Fruit fly (Drosophila melanogaster) whole organism, adult: ENCODE data around the gene wg.

Source experiments
- CG11617 ChIP-seq: fragments of 200-800 bp; sonication (Bioruptor generic); optimal IDR thresholded peaks from 2 replicates; lab custom pipeline; 2017; ENCODE audit warnings: mild to moderate bottlenecking, missing biosample characterization, missing genetic modification reagents, missing genetic modification characterization
- CG12768 ChIP-seq: fragments of 200-800 bp; sonication (Bioruptor generic); optimal IDR thresholded peaks from 2 replicates; lab custom pipeline; 2017; ENCODE audit warnings: missing biosample characterization, missing genetic modification characterization, mild to moderate bottlenecking, moderate library complexity, missing genetic modification reagents
- CG14711 ChIP-seq: fragments of 200-800 bp; sonication (Bioruptor generic); optimal IDR thresholded peaks from 2 replicates; lab custom pipeline; 2018; ENCODE audit warnings: missing biosample characterization, mild to moderate bottlenecking, missing genetic modification characterization, moderate library complexity
- CG1620 ChIP-seq: fragments of 200-800 bp; sonication (Bioruptor generic); optimal IDR thresholded peaks from 2 replicates; lab custom pipeline; 2016; ENCODE audit warnings: missing biosample characterization, missing genetic modification characterization
- CG33017 ChIP-seq: fragments of 200-800 bp; sonication (Bioruptor generic); optimal IDR thresholded peaks from 2 replicates; lab custom pipeline; 2018; ENCODE audit warnings: missing biosample characterization, mild to moderate bottlenecking, missing genetic modification characterization, moderate library complexity
- CG5204 ChIP-seq: fragments of 200-800 bp; sonication (Bioruptor generic); optimal IDR thresholded peaks from 2 replicates; lab custom pipeline; 2016; ENCODE audit warnings: missing biosample characterization, missing genetic modification characterization
- CG7045 ChIP-seq: fragments of 200-800 bp; sonication (Bioruptor generic); optimal IDR thresholded peaks from 2 replicates; lab custom pipeline; 2017; ENCODE audit warnings: missing biosample characterization, mild to moderate bottlenecking, missing genetic modification characterization
- CG7101 ChIP-seq: fragments of 200-800 bp; sonication (Bioruptor generic); optimal IDR thresholded peaks from 2 replicates; lab custom pipeline; 2018; ENCODE audit warnings: missing biosample characterization, mild to moderate bottlenecking, missing genetic modification characterization, moderate library complexity
- Clk ChIP-seq: fragments of 200-800 bp; sonication (Bioruptor generic); optimal IDR thresholded peaks from 2 replicates; lab custom pipeline; 2017; ENCODE audit warnings: missing biosample characterization, missing genetic modification characterization
- Crg-1 ChIP-seq: fragments of 200-800 bp; sonication (Bioruptor generic); optimal IDR thresholded peaks from 2 replicates; lab custom pipeline; 2016; ENCODE audit warnings: missing biosample characterization, missing genetic modification characterization
- Hr96 ChIP-seq: fragments of 200-800 bp; sonication (Bioruptor generic); optimal IDR thresholded peaks from 2 replicates; lab custom pipeline; 2016; ENCODE audit warnings: missing biosample characterization, missing genetic modification characterization
- Mnt ChIP-seq: fragments of 200-800 bp; sonication (Bioruptor generic); optimal IDR thresholded peaks from 2 replicates; lab custom pipeline; 2016; ENCODE audit warnings: missing biosample characterization, mild to moderate bottlenecking, missing genetic modification characterization
- bab1 ChIP-seq: fragments of 200-800 bp; sonication (Bioruptor generic); optimal IDR thresholded peaks from 3 replicates; lab custom pipeline; 2019; ENCODE audit warnings: missing biosample characterization, mild to moderate bottlenecking, missing genetic modification characterization, moderate library complexity
- cic ChIP-seq: fragments of 200-800 bp; sonication (Bioruptor generic); optimal IDR thresholded peaks from 2 replicates; lab custom pipeline; 2017; ENCODE audit warnings: missing biosample characterization, mild to moderate bottlenecking, missing genetic modification characterization, moderate library complexity
- cnc ChIP-seq, 2 experiments: fragments of >200 bp; optimal IDR thresholded peaks; 2 replicates each; lab custom pipeline; 2017
- kay ChIP-seq: fragments of 200-800 bp; sonication (Bioruptor generic); peaks from one replicate; lab custom pipeline; 2016; ENCODE audit warnings: missing biosample characterization, missing genetic modification characterization, borderline replicate concordance
- ovo ChIP-seq: fragments of 200-800 bp; sonication (Bioruptor generic); optimal IDR thresholded peaks from 2 replicates; lab custom pipeline; 2016; ENCODE audit warnings: missing biosample characterization, missing genetic modification characterization
- pad ChIP-seq: fragments of 200-800 bp; sonication (Bioruptor generic); optimal IDR thresholded peaks from 3 replicates; lab custom pipeline; 2017; ENCODE audit warnings: missing biosample characterization, missing genetic modification characterization, mild to moderate bottlenecking, moderate library complexity, missing genetic modification reagents
- tj ChIP-seq: fragments of 200-800 bp; sonication (Bioruptor generic); optimal IDR thresholded peaks from 3 replicates; lab custom pipeline; 2017; ENCODE audit warnings: missing biosample characterization, mild to moderate bottlenecking, missing genetic modification characterization, moderate library complexity
- toe ChIP-seq: fragments of 200-800 bp; sonication (Bioruptor generic); optimal IDR thresholded peaks from 2 replicates; lab custom pipeline; 2016; ENCODE audit warnings: missing biosample characterization, missing genetic modification characterization

The wg gene

DNA sequence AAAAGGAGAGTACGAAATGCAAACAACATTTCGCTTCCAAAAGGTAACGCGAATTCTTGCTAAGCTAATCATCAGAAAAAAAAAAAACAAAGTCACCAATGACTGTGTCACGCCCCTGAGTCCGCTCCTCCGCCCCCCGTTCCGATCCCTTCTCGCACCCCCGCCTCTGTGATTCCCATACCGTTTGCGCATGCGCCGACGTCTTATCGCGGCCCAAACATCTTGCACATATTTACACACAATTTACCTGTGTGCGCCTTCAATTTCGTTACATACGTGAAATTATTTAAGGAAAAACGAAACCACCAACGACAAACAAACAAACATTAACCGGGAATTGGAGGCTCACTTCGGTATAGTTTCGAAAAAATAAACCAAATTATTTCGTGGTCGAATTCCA lies 4.5 kb downstream of the wg start:
- TF ChIP-seq CG7101 (tag; lab: Kevin White, UChicago) = no peak
- TF ChIP-seq cic (GFP tag; lab: Kevin White, UChicago) = no peak
- TF ChIP-seq CG1620 (GFP tag; lab: Kevin White, UChicago) = no peak
- TF ChIP-seq tj (GFP tag; lab: Kevin White, UChicago) = no peak
- TF ChIP-seq CG5204 (GFP tag; lab: Kevin White, UChicago) = no peak
- TF ChIP-seq cnc (optimal IDR thresholded peaks at IDR 0.05; lab: Kevin White, UChicago) = no peak
- no peak for TF ChIP-seq Mnt
- no peak for TF ChIP-seq Crg-1 (GFP tag; lab: Kevin White, UChicago)
- no peak for TF ChIP-seq kay
- TF ChIP-seq Hr96 = no peak

dm6 chr2L:7313233-7313858 lies 6.4 kb downstream of the wg start:
- no peak for TF ChIP-seq Crg-1 (GFP tag; lab: Kevin White, UChicago)
- no peak for TF ChIP-seq CG14711 (tag; lab: Kevin White, UChicago)
- TF ChIP-seq bab1 = no peak
- no peak for TF ChIP-seq Clk (GFP tag; lab: Kevin White, UChicago)
- TF ChIP-seq CG7045 (GFP tag; lab: Kevin White, UChicago) = no peak
- TF ChIP-seq cic (GFP tag; lab: Kevin White, UChicago) = no peak
- TF ChIP-seq CG5204 (GFP tag; lab: Kevin White, UChicago) = no peak
- no peak for TF ChIP-seq tj (GFP tag; lab: Kevin White, UChicago)
- TF ChIP-seq toe (GFP tag; lab: Kevin White, UChicago) = no peak
- TF ChIP-seq pad (GFP tag; lab: Kevin White, UChicago) = no peak
- TF ChIP-seq cnc (optimal IDR thresholded peaks at IDR 0.05; lab: Kevin White, UChicago) = no peak
- no peak for TF ChIP-seq CG33017
- no peak for TF ChIP-seq CG7101 (tag; lab: Kevin White, UChicago)
- no peak for TF ChIP-seq Mnt
- no peak for TF ChIP-seq Hr96
- no peak for TF ChIP-seq ovo (GFP tag; lab: Kevin White, UChicago)
- TF ChIP-seq CG12768 (GFP tag; lab: Kevin White, UChicago) = no peak

DNA sequence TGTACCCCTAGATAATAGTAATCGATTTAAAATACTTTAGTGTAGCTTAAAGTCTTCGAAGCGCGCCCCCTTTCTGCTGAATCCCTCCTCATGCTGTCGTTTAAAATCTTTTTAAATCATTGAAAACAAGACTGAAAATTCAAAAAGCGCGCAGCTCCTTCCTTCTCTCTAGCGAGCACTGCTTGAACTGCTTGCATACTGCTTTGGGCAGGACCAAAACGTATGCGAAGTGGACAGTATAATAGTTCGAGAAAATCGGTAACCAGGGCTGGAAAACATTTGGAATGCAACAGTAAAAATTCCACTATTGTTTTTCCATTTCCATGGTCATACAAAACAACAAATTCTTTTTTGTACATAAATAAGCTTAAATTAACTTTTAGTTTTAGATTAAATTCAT lies 8.6 kb downstream of the wg start:
- TF ChIP-seq CG1620 (GFP tag; lab: Kevin White, UChicago) (no peak), CG7045 (GFP tag; lab: Kevin White, UChicago) (no peak), Crg-1 (GFP tag; lab: Kevin White, UChicago) (no peak), CG7101 (tag; lab: Kevin White, UChicago) (no peak), CG12768 (GFP tag; lab: Kevin White, UChicago) (no peak), pad (GFP tag; lab: Kevin White, UChicago) (no peak), Clk (GFP tag; lab: Kevin White, UChicago) (no peak), kay (no peak), cnc (optimal IDR thresholded peaks at IDR 0.05; lab: Kevin White, UChicago) (no peak), toe (GFP tag; lab: Kevin White, UChicago) (no peak), Mnt (no peak), CG14711 (tag; lab: Kevin White, UChicago) (no peak)

dm6 chr2L:7319335-7319734 lies 12.4 kb downstream of the wg start:
- TF ChIP-seq CG33017 (no peak), CG11617 (no peak), cic (GFP tag; lab: Kevin White, UChicago) (no peak), CG14711 (tag; lab: Kevin White, UChicago) (no peak), CG7101 (tag; lab: Kevin White, UChicago) (no peak)

- no peak for TF ChIP-seq Mnt
- TF ChIP-seq kay = no peak
- no peak for TF ChIP-seq cic (GFP tag; lab: Kevin White, UChicago)
- no peak for TF ChIP-seq CG5204 (GFP tag; lab: Kevin White, UChicago)
- no peak for TF ChIP-seq CG11617
- TF ChIP-seq CG12768 (GFP tag; lab: Kevin White, UChicago) = no peak
- no peak for TF ChIP-seq tj (GFP tag; lab: Kevin White, UChicago)
- no peak for TF ChIP-seq Hr96
- no peak for TF ChIP-seq Clk (GFP tag; lab: Kevin White, UChicago)
- TF ChIP-seq cnc (optimal IDR thresholded peaks at IDR 0.05; lab: Kevin White, UChicago) = no peak
- TF ChIP-seq CG7045 (GFP tag; lab: Kevin White, UChicago) = no peak
- no peak for TF ChIP-seq CG33017
- no peak for TF ChIP-seq CG14711 (tag; lab: Kevin White, UChicago)
- TF ChIP-seq pad (GFP tag; lab: Kevin White, UChicago) = no peak
- TF ChIP-seq Crg-1 (GFP tag; lab: Kevin White, UChicago) = no peak
- no peak for TF ChIP-seq CG7101 (tag; lab: Kevin White, UChicago)
Measured at dm6 chr2L:7319914-7320313, 13.0 kb downstream of the wg start.

- TF ChIP-seq bab1 (no peak), Hr96 (no peak), CG5204 (GFP tag; lab: Kevin White, UChicago) (no peak), CG33017 (no peak), toe (GFP tag; lab: Kevin White, UChicago) (no peak), kay (no peak), Crg-1 (GFP tag; lab: Kevin White, UChicago) (no peak)
Measured at dm6 chr2L:7321110-7321509, 14.2 kb downstream of the wg start.

- TF ChIP-seq CG14711 (tag; lab: Kevin White, UChicago) (no peak), Mnt (no peak), CG33017 (no peak), CG7101 (tag; lab: Kevin White, UChicago) (no peak), toe (GFP tag; lab: Kevin White, UChicago) (no peak), Crg-1 (GFP tag; lab: Kevin White, UChicago) (no peak), tj (GFP tag; lab: Kevin White, UChicago) (no peak)
Measured at dm6 chr2L:7323005-7323404, 16.0 kb downstream of the wg start.
